Worm (Caenorhabditis elegans) whole organism, early embryonic: ENCODE results near the gene srh-258.
"Not testable (repeated sequence)": the region's sequence is repeated elsewhere in the genome, so short reads cannot be mapped to it uniquely, and the experiment has no call there.

ENCODE experiments used
- B0310.2 ChIP-seq: sonication (generic microtip); optimal IDR thresholded peaks from 2 replicates; lab custom pipeline; 2016; ENCODE audit warnings: mild to moderate bottlenecking, missing genetic modification characterization, missing compliant biosample characterization
- F13C5.2 ChIP-seq: sonication (generic microtip); optimal IDR thresholded peaks from 2 replicates; lab custom pipeline; 2017; ENCODE audit warnings: mild to moderate bottlenecking, missing genetic modification characterization, inconsistent platforms, missing compliant biosample characterization
- aly-1 ChIP-seq: sonication (generic microtip); optimal IDR thresholded peaks from 2 replicates; lab custom pipeline; 2016; ENCODE audit warnings: missing genetic modification characterization, missing compliant biosample characterization
- ama-1 ChIP-seq: fragments of 150-350 bp; optimal IDR thresholded peaks from 2 replicates; lab custom pipeline; 2014
- ceh-13 ChIP-seq: fragments of 200-800 bp; sonication (Bioruptor generic); optimal IDR thresholded peaks from 2 replicates; lab custom pipeline; 2018; ENCODE audit warnings: mild to moderate bottlenecking, missing genetic modification characterization, missing compliant biosample characterization
- ceh-36 ChIP-seq: sonication (generic microtip); optimal IDR thresholded peaks from 2 replicates; lab custom pipeline; 2016; ENCODE audit warnings: missing genetic modification characterization, inconsistent platforms, missing compliant biosample characterization
- ets-7 ChIP-seq: sonication (generic microtip); optimal IDR thresholded peaks from 2 replicates; lab custom pipeline; 2016; ENCODE audit warnings: missing genotype, missing genetic modification characterization, missing compliant biosample characterization
- flt-1 ChIP-seq: fragments of 200-800 bp; sonication (Bioruptor generic); IDR thresholded peaks from 2 replicates; pipeline ENCODE4 v1.3.6; 2022; ENCODE audit warnings: missing genetic modification characterization, missing compliant biosample characterization
- hmbx-1 ChIP-seq: sonication (generic microtip); optimal IDR thresholded peaks from 2 replicates; lab custom pipeline; 2016; ENCODE audit warnings: mild to moderate bottlenecking, missing genetic modification characterization, missing compliant biosample characterization
- hmg-4 ChIP-seq: fragments of 200-800 bp; sonication (Bioruptor generic); optimal IDR thresholded peaks from 2 replicates; lab custom pipeline; 2018; ENCODE audit warnings: mild to moderate bottlenecking, missing genetic modification characterization, missing compliant biosample characterization
- hnd-1 ChIP-seq: sonication (generic microtip); optimal IDR thresholded peaks from 2 replicates; lab custom pipeline; 2016; ENCODE audit warnings: missing genetic modification characterization, missing compliant biosample characterization
- pes-1 ChIP-seq: fragments of 200-800 bp; sonication (Bioruptor generic); IDR thresholded peaks from 2 replicates; pipeline ENCODE4 v1.3.6; 2022; ENCODE audit warnings: missing genetic modification reagents, missing genetic modification characterization, missing compliant biosample characterization
- scrt-1 ChIP-seq: fragments of 200-800 bp; sonication (Bioruptor generic); IDR thresholded peaks from 2 replicates; pipeline ENCODE4 v1.3.6; 2022; ENCODE audit warnings: missing genetic modification characterization, missing compliant biosample characterization
- sea-1 ChIP-seq: fragments of 200-800 bp; sonication (Bioruptor generic); conservative IDR thresholded peaks from 2 replicates; pipeline ENCODE4 v1.3.6; 2022; ENCODE audit warnings: missing genetic modification characterization, missing compliant biosample characterization
- tbx-11 ChIP-seq: fragments of 200-800 bp; sonication (Bioruptor generic); IDR thresholded peaks from 2 replicates; pipeline ENCODE4 v1.3.6; 2022; ENCODE audit warnings: missing genetic modification characterization, missing compliant biosample characterization
- tbx-37 ChIP-seq: fragments of 200-800 bp; sonication (Bioruptor generic); conservative IDR thresholded peaks from 2 replicates; pipeline ENCODE4 v1.3.6; 2022; ENCODE audit warnings: missing genetic modification reagents, missing genetic modification characterization, missing compliant biosample characterization
- tra-4 ChIP-seq: sonication (generic microtip); optimal IDR thresholded peaks from 2 replicates; lab custom pipeline; 2017; ENCODE audit warnings: missing genetic modification characterization, missing compliant biosample characterization

Gene srh-258

DNA sequence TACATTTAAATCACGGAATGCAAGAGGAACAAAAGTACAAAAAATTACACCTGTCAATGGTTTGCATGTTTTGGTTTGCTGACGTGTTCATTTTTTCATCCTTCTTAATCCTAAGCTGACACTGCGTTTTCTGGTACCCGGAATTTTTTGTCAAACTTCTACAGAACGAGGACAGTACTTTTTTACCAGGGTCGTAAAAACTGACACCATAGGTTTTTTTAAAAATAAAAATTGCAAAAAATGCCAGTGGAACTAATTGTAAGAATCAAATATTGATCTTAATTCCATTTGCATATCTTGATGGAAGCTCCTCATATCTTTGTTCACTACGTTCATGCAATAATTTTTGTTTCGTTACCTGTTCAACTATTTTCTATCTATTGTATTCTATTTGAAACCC, at the start of gene srh-258:
TSS of gene srh-258 (plus strand) at position 301 of the 400 bp plus-strand sequence.
- no peak for TF ChIP-seq tra-4
- no peak for TF ChIP-seq hmbx-1 (tag; lab: Kevin White, UChicago)

ce11 chrV:15361412-15361811, 43.5 kb upstream of the srh-258 start, which contains the start of gene ech-1.1:
TSS of gene ech-1.1 (minus strand) at chrV:15361512.
- not testable (repeated sequence) for TF ChIP-seq B0310.2 (tag; lab: Kevin White, UChicago); hmg-4 (GFP tag; lab: Kevin White, UChicago); hmbx-1 (tag; lab: Kevin White, UChicago)

DNA sequence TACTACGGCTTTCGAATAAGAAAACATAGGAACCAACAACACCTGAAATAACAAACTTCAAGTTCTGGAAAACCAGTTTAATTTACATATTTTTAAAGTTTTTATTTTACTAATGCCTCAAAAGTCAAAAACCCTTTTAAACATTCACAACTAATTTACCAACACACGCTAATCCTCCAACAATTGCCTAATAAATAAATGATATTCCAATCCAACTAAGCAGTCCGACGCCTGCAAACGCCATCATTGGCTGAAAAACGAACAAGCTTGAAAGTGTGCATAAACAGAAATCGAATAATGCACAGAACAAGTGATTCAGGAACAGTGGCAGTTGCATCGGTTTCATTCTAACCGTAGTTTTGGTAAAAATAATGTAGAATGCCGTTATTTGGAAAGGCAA, 37.2 kb upstream of the srh-258 start:
- TF ChIP-seq tra-4 (no peak), flt-1 (GFP tag; lab: Robert Waterston, UW) (no peak), scrt-1 (no peak), aly-1 (tag; lab: Kevin White, UChicago) (no peak), ceh-13 (no peak), F13C5.2 (no peak), hnd-1 (tag; lab: Kevin White, UChicago) (no peak), ceh-36 (tag; lab: Kevin White, UChicago) (no peak), B0310.2 (tag; lab: Kevin White, UChicago) (no peak), pes-1 (GFP tag; lab: Robert Waterston, UW) (no peak), hmg-4 (GFP tag; lab: Kevin White, UChicago) (no peak), tbx-11 (GFP tag; lab: Robert Waterston, UW) (no peak), hmbx-1 (tag; lab: Kevin White, UChicago) (no peak), ets-7 (tag; lab: Kevin White, UChicago) (no peak)

DNA sequence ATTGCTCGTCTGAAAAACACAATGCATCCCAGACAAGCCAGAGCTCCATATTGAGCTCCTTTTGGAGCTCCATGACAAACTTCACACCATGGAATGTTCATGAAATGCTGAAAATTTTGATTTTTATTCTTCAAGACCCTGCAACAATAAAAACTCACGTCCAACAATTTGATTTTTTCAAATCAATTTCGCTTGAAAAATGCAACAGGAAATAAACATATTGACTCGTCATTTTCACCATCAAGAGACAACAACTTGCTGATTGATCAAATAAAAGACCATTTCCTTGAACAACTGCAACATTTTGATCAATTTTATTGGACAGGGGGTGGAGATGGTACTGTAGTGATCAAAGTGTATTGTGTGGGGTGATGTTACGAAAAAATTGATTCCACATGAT, 35.3 kb upstream of the srh-258 start, which contains the start of gene nhr-269:
TSS of gene nhr-269 (minus strand) at position 101 of the 400 bp plus-strand sequence.
- TF ChIP-seq aly-1 (tag; lab: Kevin White, UChicago), result no peak
- no peak for TF ChIP-seq tra-4
- TF ChIP-seq ceh-13, result no peak
- no peak for TF ChIP-seq ets-7 (tag; lab: Kevin White, UChicago)
- TF ChIP-seq sea-1 (GFP tag; lab: Robert Waterston, UW), result no peak
- TF ChIP-seq scrt-1, result no peak
- no peak for TF ChIP-seq hmg-4 (GFP tag; lab: Kevin White, UChicago)
- no peak for TF ChIP-seq tbx-37

- TF ChIP-seq pes-1 (GFP tag; lab: Robert Waterston, UW) (no peak), ama-1 (lab: Kevin White, UChicago) (no peak), sea-1 (GFP tag; lab: Robert Waterston, UW) (no peak), tra-4 (no peak), ceh-13 (no peak), tbx-11 (GFP tag; lab: Robert Waterston, UW) (no peak), B0310.2 (tag; lab: Kevin White, UChicago) (no peak), ets-7 (tag; lab: Kevin White, UChicago) (no peak), hmg-4 (GFP tag; lab: Kevin White, UChicago) (no peak), flt-1 (GFP tag; lab: Robert Waterston, UW) (no peak), tbx-37 (no peak), ceh-36 (tag; lab: Kevin White, UChicago) (no peak)
These were observed 28.7 kb upstream of the srh-258 start, which contains the start of gene srh-52 for ce11 chrV:15376223-15376622. TSS of gene srh-52 (minus strand) at chrV:15376323.

DNA sequence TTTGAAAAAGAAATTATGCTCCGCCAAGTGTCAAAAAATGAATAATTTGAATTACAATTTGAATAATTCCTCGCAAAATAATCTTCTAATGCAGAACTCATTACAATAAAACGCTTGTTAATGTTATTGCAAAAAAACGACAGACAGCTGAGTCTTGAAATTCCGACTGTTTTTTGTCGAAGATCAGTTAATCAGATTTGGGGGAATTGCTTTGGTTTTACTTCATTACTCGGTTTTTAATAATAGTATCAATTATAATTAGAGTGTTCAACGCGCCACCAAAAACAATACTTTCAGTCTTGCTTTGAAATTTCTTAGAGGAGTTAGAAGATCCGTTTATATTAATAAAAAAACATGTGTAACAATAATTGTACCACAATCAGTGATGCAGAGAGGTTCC, 27.1 kb upstream of the srh-258 start, which contains the start of gene srh-122:
TSS of gene srh-122 (minus strand) at position 101 of the 400 bp plus-strand sequence.
- TF ChIP-seq pes-1 (GFP tag; lab: Robert Waterston, UW), result no peak
- no peak for TF ChIP-seq hmg-4 (GFP tag; lab: Kevin White, UChicago)
- no peak for TF ChIP-seq tbx-37

- TF ChIP-seq flt-1 (GFP tag; lab: Robert Waterston, UW), result no peak
- TF ChIP-seq B0310.2 (tag; lab: Kevin White, UChicago), result no peak
- TF ChIP-seq ama-1 (lab: Kevin White, UChicago), result no peak
- no peak for TF ChIP-seq scrt-1
- no peak for TF ChIP-seq tbx-37
- TF ChIP-seq ceh-36 (tag; lab: Kevin White, UChicago), result no peak
- no peak for TF ChIP-seq hnd-1 (tag; lab: Kevin White, UChicago)
- TF ChIP-seq aly-1 (tag; lab: Kevin White, UChicago), result no peak
These were observed 25.1 kb upstream of the srh-258 start, which contains the start of gene srh-251 for ce11 chrV:15379817-15380216. TSS of gene srh-251 (minus strand) at chrV:15379917.

DNA sequence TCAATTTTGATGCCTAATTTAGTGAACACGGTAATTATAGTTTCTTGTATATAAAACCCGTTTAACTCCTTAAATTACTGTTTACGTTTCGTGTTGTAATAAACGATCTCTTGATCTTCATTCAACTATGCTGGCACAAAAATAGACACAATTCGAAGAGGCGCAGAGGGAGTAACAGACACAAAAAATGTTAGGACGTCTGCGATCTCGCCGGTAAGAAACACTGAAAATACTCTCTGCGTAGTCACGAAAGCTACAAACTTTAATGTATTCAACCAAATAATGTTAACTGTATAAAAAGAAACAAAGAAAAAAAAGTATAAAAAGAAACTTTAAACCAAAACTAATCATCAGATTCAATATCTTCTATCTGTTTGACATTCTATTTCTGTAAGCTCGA, 24.1 kb upstream of the srh-258 start, which contains the start of gene dhs-23:
TSS of gene dhs-23 (plus strand) at position 363 of the 400 bp plus-strand sequence.
- TF ChIP-seq hmbx-1 (tag; lab: Kevin White, UChicago) (no peak), scrt-1 (no peak), B0310.2 (tag; lab: Kevin White, UChicago) (no peak), pes-1 (GFP tag; lab: Robert Waterston, UW) (no peak), ceh-36 (tag; lab: Kevin White, UChicago) (no peak), ama-1 (lab: Kevin White, UChicago) (no peak), sea-1 (GFP tag; lab: Robert Waterston, UW) (no peak), ceh-13 (no peak), tra-4 (no peak), F13C5.2 (no peak), hnd-1 (tag; lab: Kevin White, UChicago) (no peak)

ce11 chrV:15383739-15384138, 21.2 kb upstream of the srh-258 start, which contains the start of gene str-88:
TSS of gene str-88 (minus strand) at chrV:15383839.
- no peak for TF ChIP-seq tra-4
- TF ChIP-seq aly-1 (tag; lab: Kevin White, UChicago), result no peak
- no peak for TF ChIP-seq ama-1 (lab: Kevin White, UChicago)
- TF ChIP-seq B0310.2 (tag; lab: Kevin White, UChicago), result no peak
- no peak for TF ChIP-seq sea-1 (GFP tag; lab: Robert Waterston, UW)
- TF ChIP-seq tbx-11 (GFP tag; lab: Robert Waterston, UW), result no peak
- no peak for TF ChIP-seq pes-1 (GFP tag; lab: Robert Waterston, UW)
- TF ChIP-seq hnd-1 (tag; lab: Kevin White, UChicago), result no peak
- TF ChIP-seq tbx-37, result no peak
